Worm (Caenorhabditis elegans): ENCODE measurements around the gene nasp-2.

Gene nasp-2

ce11 chrV:13358823-13359592 is 46.9 kb upstream of the nasp-2 start, which contains the start of gene F32H5.3 (continued):
- no peak for TF ChIP-seq zip-4 (GFP tag; optimal IDR thresholded peaks at IDR 0.05)
- no peak for TF ChIP-seq hpl-2 (GFP tag; optimal IDR thresholded peaks at IDR 0.05)
- TF ChIP-seq pag-3 (tag; optimal IDR thresholded peaks at IDR 0.05; ENCODE audit: borderline replicate concordance, insufficient read depth), result no peak
- no peak for TF ChIP-seq tlp-1 (tag; optimal IDR thresholded peaks at IDR 0.05)
- no peak for TF ChIP-seq C34B4.2 (tag; optimal IDR thresholded peaks at IDR 0.05)
- TF ChIP-seq isw-1 (GFP tag; IDR thresholded peaks at IDR 0.05), result no peak

DNA sequence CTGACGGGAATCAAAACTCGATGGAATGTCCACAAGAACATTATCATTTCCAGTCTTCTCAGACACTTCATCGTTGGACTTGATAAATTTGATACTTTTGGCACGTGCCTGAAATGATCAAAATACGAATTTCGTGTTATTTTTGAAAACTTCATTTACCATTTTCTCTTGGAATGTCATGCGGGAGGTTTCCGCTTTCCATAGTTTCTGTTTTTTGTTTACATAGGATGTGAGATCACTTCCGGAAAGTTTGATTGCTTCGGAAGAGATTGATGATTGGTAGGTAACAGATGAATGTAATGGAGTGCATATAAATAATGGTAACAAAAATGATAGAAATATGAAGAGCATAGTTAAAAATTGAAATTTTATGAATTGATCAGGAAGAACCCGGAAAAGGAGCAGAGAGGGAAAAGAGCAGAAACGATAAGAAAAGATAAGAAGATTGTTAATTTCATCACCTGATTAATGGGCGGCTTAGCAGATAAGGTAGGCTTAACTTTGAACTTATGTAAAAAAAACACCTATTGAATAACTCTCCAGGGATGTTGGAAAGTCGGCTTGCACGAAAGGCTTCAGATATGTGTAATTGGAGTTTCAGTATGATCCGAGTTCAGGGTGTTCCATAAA is 45.7 kb upstream of the nasp-2 start, which contains the start of gene F32H5.1:
Gene F32H5.1 (minus strand): TSS at position 386 of the 630 bp plus-strand sequence.
- no peak for TF ChIP-seq zag-1 (tag; optimal IDR thresholded peaks at IDR 0.05)
- TF ChIP-seq mab-9 (GFP tag; IDR thresholded peaks at IDR 0.05), result no peak
- TF ChIP-seq pag-3 (tag; optimal IDR thresholded peaks at IDR 0.05; ENCODE audit: borderline replicate concordance, insufficient read depth), result no peak
- TF ChIP-seq nhr-84 (tag; optimal IDR thresholded peaks at IDR 0.05), result no peak
- TF ChIP-seq elt-2 (tag; optimal IDR thresholded peaks at IDR 0.05), result peak; percentile 91
- peak; percentile 64 for TF ChIP-seq nhr-71 (tag; optimal IDR thresholded peaks at IDR 0.05)
- peak; percentile 65 for TF ChIP-seq nhr-85 (tag)
- TF ChIP-seq dsc-1 (tag; optimal IDR thresholded peaks at IDR 0.05), result peak; percentile 6
- TF ChIP-seq lin-14 (GFP tag; optimal IDR thresholded peaks at IDR 0.05), result peak; percentile 15
- TF ChIP-seq aha-1 (tag; optimal IDR thresholded peaks at IDR 0.05), result no peak
- TF ChIP-seq F16B12.6 (tag; optimal IDR thresholded peaks at IDR 0.05), result no peak
- TF ChIP-seq blmp-1 (tag; optimal IDR thresholded peaks at IDR 0.05), result peak; percentile 26
- peak in 1 of 2 experiments; percentile 30 for TF ChIP-seq lin-35 (GFP tag; optimal IDR thresholded peaks at IDR 0.05)
- TF ChIP-seq sup-37 (GFP tag; optimal IDR thresholded peaks at IDR 0.05), result no peak
- TF ChIP-seq snu-23 (GFP tag; optimal IDR thresholded peaks at IDR 0.05), result peak; percentile 15
- peak; percentile 35 for TF ChIP-seq nhr-20 (tag; optimal IDR thresholded peaks at IDR 0.05)
- TF ChIP-seq nhr-90 (tag; optimal IDR thresholded peaks at IDR 0.05; ENCODE audit: poor library complexity), result no peak

- no peak for TF ChIP-seq lir-3 (tag; optimal IDR thresholded peaks at IDR 0.05; ENCODE audit: poor library complexity)
- TF ChIP-seq ceh-88 (GFP tag; IDR thresholded peaks at IDR 0.05), result no peak
- TF ChIP-seq efl-1 (optimal IDR thresholded peaks at IDR 0.05), result no peak
- peak in 1 of 2 experiments; percentile 81 for TF ChIP-seq efl-1 (GFP tag; optimal IDR thresholded peaks at IDR 0.05 in 1 of 2)
Observed at ce11 chrV:13356210-13356609, 44.1 kb upstream of the nasp-2 start.

DNA sequence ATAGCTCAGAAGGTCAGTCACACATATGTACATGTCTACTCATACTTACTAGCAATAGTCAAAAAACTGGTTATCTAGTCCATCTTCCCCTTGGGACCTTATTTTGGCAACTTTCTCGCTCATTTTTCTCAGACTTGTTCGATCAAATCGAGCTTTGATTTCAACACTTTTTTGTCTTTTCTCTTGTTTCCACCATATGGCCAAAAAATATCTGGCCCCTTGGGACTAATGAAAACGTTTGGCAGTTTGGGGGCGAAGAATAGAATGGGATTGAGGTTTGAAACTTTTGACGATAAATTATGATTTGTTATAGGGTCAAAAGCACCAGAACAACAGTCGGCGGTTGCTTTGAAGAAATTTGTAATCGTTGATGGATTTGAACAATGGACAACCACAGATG is 40.4 kb upstream of the nasp-2 start:
- TF ChIP-seq mab-9 (GFP tag; IDR thresholded peaks at IDR 0.05) (peak; percentile 78), lin-14 (GFP tag; optimal IDR thresholded peaks at IDR 0.05) (peak; percentile 61), sup-37 (GFP tag; optimal IDR thresholded peaks at IDR 0.05) (no peak), skn-1 (tag; optimal IDR thresholded peaks at IDR 0.05) (no peak), mep-1 (tag; optimal IDR thresholded peaks at IDR 0.05) (no peak)

DNA sequence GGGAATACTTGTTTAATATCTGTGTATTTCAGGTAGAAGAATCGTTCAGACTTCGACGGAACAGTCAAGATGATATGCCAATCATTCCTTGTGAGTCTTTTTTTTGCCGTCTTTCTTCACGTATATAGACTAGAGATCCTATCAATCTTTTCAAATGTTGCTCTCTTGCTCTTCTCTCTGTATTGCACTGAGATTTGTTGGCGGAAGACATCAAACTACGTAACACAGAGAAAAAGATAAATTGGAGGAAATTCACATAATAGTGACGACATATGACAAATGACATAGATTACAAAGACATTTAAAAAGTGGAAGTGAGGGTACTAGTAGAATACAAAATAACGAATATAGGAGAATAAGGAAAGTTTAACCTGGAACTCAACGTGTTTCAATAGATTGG is 39.7 kb upstream of the nasp-2 start:
- peak; percentile 27 for TF ChIP-seq lin-39 (tag; optimal IDR thresholded peaks at IDR 0.05)
- TF ChIP-seq unc-130 (tag; optimal IDR thresholded peaks at IDR 0.05), result no peak
- peak; percentile 57 for TF ChIP-seq nhr-71 (tag; optimal IDR thresholded peaks at IDR 0.05)
- TF ChIP-seq lin-14 (GFP tag; optimal IDR thresholded peaks at IDR 0.05), result peak; percentile 63
- TF ChIP-seq mab-9 (GFP tag; IDR thresholded peaks at IDR 0.05), result peak; percentile 68

ce11 chrV:13350302-13350701 is 38.2 kb upstream of the nasp-2 start:
- TF ChIP-seq lin-35 (GFP tag; optimal IDR thresholded peaks at IDR 0.05), result no peak
- peak; percentile 57 for TF ChIP-seq fkh-10 (GFP tag; optimal IDR thresholded peaks at IDR 0.05)

All from whole organism, L1 larva.